Fruit fly (Drosophila melanogaster) whole organism: ENCODE measurements around the gene alpha-Est10.
A peak's percentile ranks its signal among the peaks of the same experiment; 100 is the strongest.

ENCODE experiments used
- CG8478 ChIP-seq: fragments of >200 bp; optimal IDR thresholded peaks from 2 replicates; lab custom pipeline; 2018; ENCODE audit warnings: inconsistent platforms
- Dll ChIP-seq: fragments of >200 bp; optimal IDR thresholded peaks from 2 replicates; lab custom pipeline; 2017
- EcR ChIP-seq, 2 experiments: fragments of >200 bp; optimal IDR thresholded peaks; 2 replicates each; lab custom pipeline; 2017; ENCODE audit warnings: missing biosample characterization in 2 of 2, missing genetic modification characterization in 2 of 2, missing genetic modification reagents in 2 of 2
- pan ChIP-seq: fragments of >200 bp; optimal IDR thresholded peaks from 2 replicates; lab custom pipeline; 2017
- psq ChIP-seq: fragments of >200 bp; optimal IDR thresholded peaks from 2 replicates; lab custom pipeline; 2017
- usp ChIP-seq: fragments of >200 bp; optimal IDR thresholded peaks from 2 replicates; lab custom pipeline; 2017; ENCODE audit warnings: missing biosample characterization, missing genetic modification characterization, mixed read lengths

Gene alpha-Est10

dm6 chr3R:7492099-7492498 lies 1.5 kb downstream of the alpha-Est10 start:
- TF ChIP-seq pan (lab: Kevin White, UChicago) = peak; percentile 9
- TF ChIP-seq psq = no peak

dm6 chr3R:7491453-7491853 lies 2.2 kb downstream of the alpha-Est10 start:
- TF ChIP-seq Dll (lab: Kevin White, UChicago) (no peak), EcR (GFP tag; optimal IDR thresholded peaks at IDR 0.05; lab: Kevin White, UChicago) (peak in 1 of 2 experiments; percentile 17), psq (no peak), CG8478 (lab: Kevin White, UChicago) (no peak), usp (no peak), pan (lab: Kevin White, UChicago) (no peak)

dm6 chr3R:7490884-7491283 lies 2.8 kb downstream of the alpha-Est10 start:
- TF ChIP-seq CG8478 (lab: Kevin White, UChicago) (no peak), EcR (GFP tag; optimal IDR thresholded peaks at IDR 0.05; lab: Kevin White, UChicago) (no peak), Dll (lab: Kevin White, UChicago) (no peak), psq (no peak), usp (no peak), pan (lab: Kevin White, UChicago) (no peak)

- no peak for TF ChIP-seq pan (lab: Kevin White, UChicago)
- TF ChIP-seq CG8478 (lab: Kevin White, UChicago) = no peak
- TF ChIP-seq Dll (lab: Kevin White, UChicago) = no peak
- TF ChIP-seq psq = no peak
- no peak for TF ChIP-seq usp
- no peak for TF ChIP-seq EcR (GFP tag; optimal IDR thresholded peaks at IDR 0.05; lab: Kevin White, UChicago)
Measured at dm6 chr3R:7489902-7490301, 3.7 kb downstream of the alpha-Est10 start.

dm6 chr3R:7475708-7476107 lies 17.9 kb downstream of the alpha-Est10 start:
- no peak for TF ChIP-seq EcR (GFP tag; optimal IDR thresholded peaks at IDR 0.05; lab: Kevin White, UChicago)

dm6 chr3R:7474616-7475120 lies 19.0 kb downstream of the alpha-Est10 start:
- TF ChIP-seq pan (lab: Kevin White, UChicago) (no peak), EcR (GFP tag; optimal IDR thresholded peaks at IDR 0.05; lab: Kevin White, UChicago) (peak; percentile 74 to 87)

dm6 chr3R:7473767-7474254 lies 19.8 kb downstream of the alpha-Est10 start, which contains the start of gene CG1142:
Gene CG1142 (minus strand): TSS chr3R:7473781.
- TF ChIP-seq psq (no peak), EcR (GFP tag; optimal IDR thresholded peaks at IDR 0.05; lab: Kevin White, UChicago) (no peak), CG8478 (lab: Kevin White, UChicago) (no peak), pan (lab: Kevin White, UChicago) (no peak), Dll (lab: Kevin White, UChicago) (no peak), usp (no peak)

- no peak for TF ChIP-seq CG8478 (lab: Kevin White, UChicago)
- TF ChIP-seq usp = no peak
- TF ChIP-seq Dll (lab: Kevin White, UChicago) = no peak
- no peak for TF ChIP-seq psq
- no peak for TF ChIP-seq pan (lab: Kevin White, UChicago)
- TF ChIP-seq EcR (GFP tag; optimal IDR thresholded peaks at IDR 0.05; lab: Kevin White, UChicago) = no peak
Measured at dm6 chr3R:7471894-7472293, 21.8 kb downstream of the alpha-Est10 start.

- no peak for TF ChIP-seq Dll (lab: Kevin White, UChicago)
- no peak for TF ChIP-seq CG8478 (lab: Kevin White, UChicago)
- TF ChIP-seq pan (lab: Kevin White, UChicago) = no peak
- TF ChIP-seq usp = no peak
- TF ChIP-seq EcR (GFP tag; optimal IDR thresholded peaks at IDR 0.05; lab: Kevin White, UChicago) = no peak
- no peak for TF ChIP-seq psq
Measured at dm6 chr3R:7441359-7441758, 52.3 kb downstream of the alpha-Est10 start.

- no peak for TF ChIP-seq psq
- no peak for TF ChIP-seq EcR (GFP tag; optimal IDR thresholded peaks at IDR 0.05; lab: Kevin White, UChicago)
Measured at dm6 chr3R:7439306-7439810, 54.3 kb downstream of the alpha-Est10 start, which contains the start of gene CG14598. Gene CG14598 (plus strand): TSS chr3R:7439760.

dm6 chr3R:7438869-7439268 lies 54.8 kb downstream of the alpha-Est10 start:
- TF ChIP-seq pan (lab: Kevin White, UChicago) = no peak
- TF ChIP-seq Dll (lab: Kevin White, UChicago) = no peak
- no peak for TF ChIP-seq usp
- TF ChIP-seq psq = no peak
